Fruit fly (Drosophila melanogaster) whole organism, adult: Measurements from ENCODE around the gene Ir7g.

ENCODE experiments used
- CG11617 ChIP-seq: fragments of 200-800 bp; sonication (Bioruptor generic); optimal IDR thresholded peaks from 2 replicates; lab custom pipeline; 2017; ENCODE audit warnings: mild to moderate bottlenecking, missing biosample characterization, missing genetic modification reagents, missing genetic modification characterization
- CG14711 ChIP-seq: fragments of 200-800 bp; sonication (Bioruptor generic); optimal IDR thresholded peaks from 2 replicates; lab custom pipeline; 2018; ENCODE audit warnings: missing biosample characterization, mild to moderate bottlenecking, missing genetic modification characterization, moderate library complexity
- CG1620 ChIP-seq: fragments of 200-800 bp; sonication (Bioruptor generic); optimal IDR thresholded peaks from 2 replicates; lab custom pipeline; 2016; ENCODE audit warnings: missing biosample characterization, missing genetic modification characterization
- CG33017 ChIP-seq: fragments of 200-800 bp; sonication (Bioruptor generic); optimal IDR thresholded peaks from 2 replicates; lab custom pipeline; 2018; ENCODE audit warnings: missing biosample characterization, mild to moderate bottlenecking, missing genetic modification characterization, moderate library complexity
- CG7045 ChIP-seq: fragments of 200-800 bp; sonication (Bioruptor generic); optimal IDR thresholded peaks from 2 replicates; lab custom pipeline; 2017; ENCODE audit warnings: missing biosample characterization, mild to moderate bottlenecking, missing genetic modification characterization
- CG7101 ChIP-seq: fragments of 200-800 bp; sonication (Bioruptor generic); optimal IDR thresholded peaks from 2 replicates; lab custom pipeline; 2018; ENCODE audit warnings: missing biosample characterization, mild to moderate bottlenecking, missing genetic modification characterization, moderate library complexity
- Clk ChIP-seq: fragments of 200-800 bp; sonication (Bioruptor generic); optimal IDR thresholded peaks from 2 replicates; lab custom pipeline; 2017; ENCODE audit warnings: missing biosample characterization, missing genetic modification characterization
- Crg-1 ChIP-seq: fragments of 200-800 bp; sonication (Bioruptor generic); optimal IDR thresholded peaks from 2 replicates; lab custom pipeline; 2016; ENCODE audit warnings: missing biosample characterization, missing genetic modification characterization
- Hr96 ChIP-seq: fragments of 200-800 bp; sonication (Bioruptor generic); optimal IDR thresholded peaks from 2 replicates; lab custom pipeline; 2016; ENCODE audit warnings: missing biosample characterization, missing genetic modification characterization
- Mnt ChIP-seq: fragments of 200-800 bp; sonication (Bioruptor generic); optimal IDR thresholded peaks from 2 replicates; lab custom pipeline; 2016; ENCODE audit warnings: missing biosample characterization, mild to moderate bottlenecking, missing genetic modification characterization
- bab1 ChIP-seq: fragments of 200-800 bp; sonication (Bioruptor generic); optimal IDR thresholded peaks from 3 replicates; lab custom pipeline; 2019; ENCODE audit warnings: missing biosample characterization, mild to moderate bottlenecking, missing genetic modification characterization, moderate library complexity
- cic ChIP-seq: fragments of 200-800 bp; sonication (Bioruptor generic); optimal IDR thresholded peaks from 2 replicates; lab custom pipeline; 2017; ENCODE audit warnings: missing biosample characterization, mild to moderate bottlenecking, missing genetic modification characterization, moderate library complexity
- kay ChIP-seq: fragments of 200-800 bp; sonication (Bioruptor generic); peaks from one replicate; lab custom pipeline; 2016; ENCODE audit warnings: missing biosample characterization, missing genetic modification characterization, borderline replicate concordance
- ovo ChIP-seq: fragments of 200-800 bp; sonication (Bioruptor generic); optimal IDR thresholded peaks from 2 replicates; lab custom pipeline; 2016; ENCODE audit warnings: missing biosample characterization, missing genetic modification characterization
- pad ChIP-seq: fragments of 200-800 bp; sonication (Bioruptor generic); optimal IDR thresholded peaks from 3 replicates; lab custom pipeline; 2017; ENCODE audit warnings: missing biosample characterization, missing genetic modification characterization, mild to moderate bottlenecking, moderate library complexity, missing genetic modification reagents
- tj ChIP-seq: fragments of 200-800 bp; sonication (Bioruptor generic); optimal IDR thresholded peaks from 3 replicates; lab custom pipeline; 2017; ENCODE audit warnings: missing biosample characterization, mild to moderate bottlenecking, missing genetic modification characterization, moderate library complexity
- toe ChIP-seq: fragments of 200-800 bp; sonication (Bioruptor generic); optimal IDR thresholded peaks from 2 replicates; lab custom pipeline; 2016; ENCODE audit warnings: missing biosample characterization, missing genetic modification characterization

Ir7g gene

DNA sequence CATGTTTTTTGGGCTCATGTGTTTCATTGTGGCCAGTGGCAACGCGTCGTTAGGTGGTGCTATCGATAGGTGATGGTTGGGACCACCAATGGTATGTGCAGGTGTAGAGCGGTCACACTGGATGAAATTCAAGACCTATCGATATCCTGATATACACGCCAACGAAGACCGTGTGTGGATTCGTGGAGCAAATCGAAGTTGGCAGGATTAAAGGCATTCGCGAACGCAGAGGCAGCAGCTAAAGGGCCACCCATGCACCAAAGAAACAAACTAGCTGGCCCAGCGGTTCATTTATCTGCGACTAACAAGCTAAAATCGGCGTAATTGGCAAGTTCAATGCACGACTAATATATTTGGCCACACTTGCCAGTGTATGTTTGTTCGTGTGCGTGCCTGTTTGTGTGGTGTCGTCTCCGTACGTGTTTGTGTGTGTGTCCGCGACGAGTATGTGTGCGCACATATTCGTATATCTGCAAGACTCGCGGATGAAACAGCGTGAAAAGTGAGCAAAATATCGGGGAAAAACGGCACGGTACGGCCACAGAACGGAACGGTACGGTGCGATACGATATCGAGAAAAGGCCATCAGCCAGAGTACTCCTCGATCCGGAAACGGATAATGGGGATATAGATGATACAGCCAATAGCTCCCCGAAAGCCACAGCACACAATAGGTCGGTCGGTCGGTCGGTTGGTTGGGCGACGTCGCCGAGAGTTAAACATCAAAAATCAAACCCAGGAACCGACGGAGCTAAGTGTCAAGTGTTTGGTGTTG lies 51.5 kb downstream of the Ir7g start, which contains the start of gene Ubr3:
Ubr3 (plus strand) TSS at position 99 of the 775 bp plus-strand sequence.
- TF ChIP-seq Hr96 (GFP tag; lab: Kevin White, UChicago) (no peak), Crg-1 (GFP tag; lab: Kevin White, UChicago) (peak; percentile 25), CG14711 (tag; lab: Kevin White, UChicago) (no peak), CG11617 (GFP tag; lab: Kevin White, UChicago) (peak; percentile 66), kay (GFP tag; lab: Kevin White, UChicago) (no peak), CG33017 (tag; lab: Kevin White, UChicago) (no peak), cic (peak; percentile 47), CG7045 (no peak), bab1 (GFP tag; lab: Kevin White, UChicago) (peak; percentile 8), Clk (GFP tag; lab: Kevin White, UChicago) (no peak), Mnt (GFP tag; lab: Kevin White, UChicago) (peak; percentile 76), toe (GFP tag; lab: Kevin White, UChicago) (no peak), CG7101 (tag; lab: Kevin White, UChicago) (peak; percentile 7), pad (GFP tag; lab: Kevin White, UChicago) (peak; percentile 49), CG1620 (peak; percentile 48), ovo (GFP tag; lab: Kevin White, UChicago) (no peak), tj (GFP tag; lab: Kevin White, UChicago) (peak; percentile 27)
